Worm (Caenorhabditis elegans): ENCODE results near the gene pkn-1.

The pkn-1 gene

DNA sequence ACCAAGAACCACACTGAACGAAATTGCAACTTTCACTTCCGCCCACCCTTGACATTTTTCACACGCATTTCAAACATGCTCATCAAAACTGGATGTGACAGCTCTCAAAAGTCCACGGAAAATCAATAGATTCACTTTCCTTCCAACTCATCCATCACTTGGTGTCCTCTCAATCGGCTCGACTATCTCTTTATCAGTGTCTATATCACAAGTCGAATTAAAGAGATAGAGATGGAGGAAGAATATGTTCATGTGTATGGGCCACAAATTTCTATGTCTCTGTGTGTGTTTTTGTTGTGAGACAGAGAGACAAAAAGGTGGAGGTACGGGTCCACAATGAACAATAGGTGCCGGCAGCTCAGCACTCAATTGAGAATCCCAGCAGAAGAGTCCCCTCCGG, 13.5 kb downstream of the pkn-1 start:
- TF ChIP-seq ceh-32 (tag; optimal IDR thresholded peaks at IDR 0.05; ENCODE audit: poor library complexity) (no peak), madf-5 (GFP tag; IDR thresholded peaks at IDR 0.05) (no peak), skn-1 (tag; optimal IDR thresholded peaks at IDR 0.05) (no peak), snpc-1.2 (GFP tag; IDR thresholded peaks at IDR 0.05) (no peak)

ce11 chrX:10412425-10412824, 15.4 kb downstream of the pkn-1 start, which contains the start of gene acr-8:
Gene acr-8, plus strand, starts transcription at chrX:10412725.
- no peak for TF ChIP-seq zfp-2 (tag; optimal IDR thresholded peaks at IDR 0.05)
- TF ChIP-seq unc-62 (GFP tag; optimal IDR thresholded peaks at IDR 0.05 in 1 of 2) = peak in 1 of 2 experiments; percentile 53
- no peak for TF ChIP-seq unc-62 (tag; optimal IDR thresholded peaks at IDR 0.05)

ce11 chrX:10419743-10420142, 22.7 kb downstream of the pkn-1 start, which contains the start of gene cdk-11.2:
Gene cdk-11.2, minus strand, starts transcription at chrX:10419765.
- TF ChIP-seq hmg-1.1 (GFP tag; IDR thresholded peaks at IDR 0.05) (peak; percentile 43; the same call in 1 of the 2 replicates), R02D3.7 (tag; optimal IDR thresholded peaks at IDR 0.05) (no peak), lin-13 (GFP tag; optimal IDR thresholded peaks at IDR 0.05) (peak; percentile 32), Y105C5A.15 (GFP tag; IDR thresholded peaks at IDR 0.05) (no peak), madf-5 (GFP tag; IDR thresholded peaks at IDR 0.05) (no peak), dmd-6 (GFP tag; IDR thresholded peaks at IDR 0.05) (peak; percentile 50), nhr-77 (tag; optimal IDR thresholded peaks at IDR 0.05) (peak; percentile 51), mes-2 (tag; optimal IDR thresholded peaks at IDR 0.05; ENCODE audit: poor library complexity, severe bottlenecking) (peak; percentile 84), pqm-1 (tag; optimal IDR thresholded peaks at IDR 0.05) (peak; percentile 24), fkh-10 (GFP tag; optimal IDR thresholded peaks at IDR 0.05) (peak; percentile 48), pha-4 (GFP tag; IDR thresholded peaks at IDR 0.05) (no peak), pha-4 (tag; optimal IDR thresholded peaks at IDR 0.05) (peak; percentile 94), gei-8 (GFP tag; optimal IDR thresholded peaks at IDR 0.05) (no peak), nhr-11 (tag; optimal IDR thresholded peaks at IDR 0.05) (peak; percentile 37), daf-16 (GFP tag; optimal IDR thresholded peaks at IDR 0.05) (no peak), daf-16 (tag; optimal IDR thresholded peaks at IDR 0.05) (peak; percentile 70), mdt-29 (GFP tag; IDR thresholded peaks at IDR 0.05) (no peak), dpl-1 (GFP tag; optimal IDR thresholded peaks at IDR 0.05) (peak; percentile 62), daf-12 (tag; optimal IDR thresholded peaks at IDR 0.05) (no peak), aha-1 (tag) (no peak), mxl-3 (GFP tag; optimal IDR thresholded peaks at IDR 0.05) (peak; percentile 54), hif-1 (tag; optimal IDR thresholded peaks at IDR 0.05) (no peak), rbr-2 (tag; optimal IDR thresholded peaks at IDR 0.05) (peak; percentile 60), ztf-7 (tag; optimal IDR thresholded peaks at IDR 0.05) (peak; percentile 46), nhr-102 (tag; optimal IDR thresholded peaks at IDR 0.05) (no peak), nhr-42 (GFP tag; IDR thresholded peaks at IDR 0.05) (0 out of 2 replicates have a peak, but pooled peaks have one; percentile 13), mdl-1 (tag; optimal IDR thresholded peaks at IDR 0.05) (peak in 1 of 2 experiments; percentile 64), hlh-11 (tag; optimal IDR thresholded peaks at IDR 0.05) (peak; percentile 58), nhr-28 (tag; optimal IDR thresholded peaks at IDR 0.05) (peak; percentile 77), nhr-6 (tag; optimal IDR thresholded peaks at IDR 0.05) (peak; percentile 79), nhr-10 (tag; optimal IDR thresholded peaks at IDR 0.05) (no peak), hlh-30 (tag; optimal IDR thresholded peaks at IDR 0.05; ENCODE audit: insufficient read depth) (peak; percentile 71)

ce11 chrX:10422714-10423113, 25.7 kb downstream of the pkn-1 start:
- TF ChIP-seq aha-1 (tag) = peak; percentile 96
- TF ChIP-seq D1046.2 (GFP tag; IDR thresholded peaks at IDR 0.05) = no peak
- TF ChIP-seq R02D3.7 (tag; optimal IDR thresholded peaks at IDR 0.05) = no peak
- no peak for TF ChIP-seq ztf-11 (tag; optimal IDR thresholded peaks at IDR 0.05)
- no peak for TF ChIP-seq jun-1 (tag; optimal IDR thresholded peaks at IDR 0.05)
- TF ChIP-seq hif-1 (tag; optimal IDR thresholded peaks at IDR 0.05) = no peak
- no peak for TF ChIP-seq T20F7.1 (GFP tag; optimal IDR thresholded peaks at IDR 0.05)
- TF ChIP-seq Y5F2A.4 (GFP tag; optimal IDR thresholded peaks at IDR 0.05) = no peak

Data from whole organism, L4 larva.